Fruit fly (Drosophila melanogaster) whole organism, pupa: ENCODE results near the gene CG12984.

Experiments used
- CG15710 ChIP-seq: fragments of 200-800 bp; sonication (Bioruptor generic); optimal IDR thresholded peaks from 2 replicates; lab custom pipeline; 2018; ENCODE audit warnings: missing biosample characterization, mild to moderate bottlenecking, missing genetic modification characterization, moderate library complexity
- EcR ChIP-seq: fragments of 200-800 bp; sonication (Bioruptor generic); optimal IDR thresholded peaks from 3 replicates; lab custom pipeline; 2019; ENCODE audit warnings: missing biosample characterization, missing genetic modification characterization, mild to moderate bottlenecking, moderate library complexity, missing genetic modification reagents
- Pif1B ChIP-seq: fragments of 200-800 bp; sonication (Bioruptor generic); optimal IDR thresholded peaks from 3 replicates; lab custom pipeline; 2016; ENCODE audit warnings: missing biosample characterization, missing genetic modification characterization
- gl ChIP-seq: fragments of 200-800 bp; sonication (Bioruptor generic); optimal IDR thresholded peaks from 2 replicates; lab custom pipeline; 2018; ENCODE audit warnings: missing biosample characterization, mild to moderate bottlenecking, missing genetic modification characterization

DNA sequence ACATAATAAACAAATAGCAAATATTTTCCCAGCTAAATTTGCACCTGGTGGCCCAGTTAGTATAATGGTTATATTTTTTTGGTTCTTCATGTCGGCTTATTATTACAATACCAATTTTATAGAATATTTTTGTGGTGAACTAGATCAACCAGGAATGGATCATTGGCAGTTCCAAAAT lies 42.5 kb downstream of the CG12984 start, which contains the start of gene CG10581:
- no peak for TF ChIP-seq EcR (GFP tag; lab: Kevin White, UChicago)
- no peak for TF ChIP-seq CG15710 (tag; lab: Kevin White, UChicago)
- TF ChIP-seq Pif1B (GFP tag; lab: Kevin White, UChicago), result no peak
- no peak for TF ChIP-seq gl
